Worm (Caenorhabditis elegans) whole organism, L4 larva: Measurements from ENCODE around the gene grd-6.

Experiments
- D1046.2 ChIP-seq: fragments of 200-800 bp; sonication (Bioruptor generic); IDR thresholded peaks from 2 replicates; pipeline ENCODE4 v1.3.6; 2022; ENCODE audit warnings: missing genetic modification characterization, missing compliant biosample characterization
- F10B5.3 ChIP-seq: sonication (generic microtip); optimal IDR thresholded peaks from 2 replicates; lab custom pipeline; 2016; ENCODE audit warnings: mild to moderate bottlenecking, missing genetic modification characterization, missing compliant biosample characterization
- F26F4.8 ChIP-seq: fragments of 200-800 bp; sonication (Bioruptor generic); conservative IDR thresholded peaks from 2 replicates; pipeline ENCODE4 v1.3.6; 2022; ENCODE audit warnings: missing genetic modification characterization, missing compliant biosample characterization
- F49E8.2 ChIP-seq: sonication (generic microtip); optimal IDR thresholded peaks from 2 replicates; lab custom pipeline; 2016; ENCODE audit warnings: missing compliant biosample characterization, mild to moderate bottlenecking, missing genetic modification characterization, borderline replicate concordance
- Y105C5A.15 ChIP-seq: fragments of 200-800 bp; sonication (Bioruptor generic); IDR thresholded peaks from 2 replicates; pipeline ENCODE4 v1.3.6; 2022; ENCODE audit warnings: missing genetic modification characterization, missing compliant biosample characterization
- Y75B8A.6 ChIP-seq: fragments of 200-800 bp; sonication (Bioruptor generic); IDR thresholded peaks from 2 replicates; pipeline ENCODE4 v1.3.6; 2022; ENCODE audit warnings: missing genetic modification reagents, missing genetic modification characterization, missing compliant biosample characterization
- aly-2 ChIP-seq: sonication (generic microtip); optimal IDR thresholded peaks from 2 replicates; lab custom pipeline; 2018; ENCODE audit warnings: missing biosample characterization, missing genetic modification characterization
- arid-1 ChIP-seq: fragments of 200-800 bp; sonication (Bioruptor generic); conservative IDR thresholded peaks from 2 replicates; pipeline ENCODE4 v1.3.6; 2022; ENCODE audit warnings: missing genetic modification reagents, missing genetic modification characterization, missing compliant biosample characterization
- attf-4 ChIP-seq: sonication (generic microtip); optimal IDR thresholded peaks from 3 replicates; lab custom pipeline; 2017; ENCODE audit warnings: missing biosample characterization, missing genetic modification characterization
- ceh-28 ChIP-seq: fragments of 150-350 bp; optimal IDR thresholded peaks from 2 replicates; lab custom pipeline; 2014; ENCODE audit warnings: missing biosample characterization, missing genetic modification reagents, missing genetic modification characterization
- ceh-32 ChIP-seq: sonication (generic microtip); optimal IDR thresholded peaks from 2 replicates; lab custom pipeline; 2016; ENCODE audit warnings: mild to moderate bottlenecking, missing genetic modification characterization, missing compliant biosample characterization; ENCODE audit not compliant: poor library complexity
- ceh-44 ChIP-seq: fragments of 200-800 bp; sonication (Bioruptor generic); IDR thresholded peaks from 2 replicates; pipeline ENCODE4 v1.3.6; 2022; ENCODE audit warnings: missing genetic modification reagents, missing genetic modification characterization, missing compliant biosample characterization
- ces-1 ChIP-seq: fragments of 150-350 bp; sonication (generic microtip); optimal IDR thresholded peaks from 4 replicates; lab custom pipeline; 2014; ENCODE audit warnings: missing biosample characterization, missing genetic modification reagents, missing genetic modification characterization
- ctbp-1 ChIP-seq: fragments of 200-800 bp; sonication (Bioruptor generic); IDR thresholded peaks from 2 replicates; pipeline ENCODE4 v1.3.6; 2022; ENCODE audit warnings: missing genetic modification reagents, missing genetic modification characterization, missing compliant biosample characterization
- daf-16 ChIP-seq, 3 experiments: sonication (generic microtip); optimal IDR thresholded peaks; 2 replicates each; lab custom pipeline; 2016 to 2017; ENCODE audit warnings: missing genetic modification characterization in 3 of 3, missing genetic modification reagents in 3 of 3, mild to moderate bottlenecking in 2 of 3, missing compliant biosample characterization in 2 of 3, missing biosample characterization in 1 of 3, moderate library complexity in 1 of 3
- daf-8 ChIP-seq: fragments of 200-800 bp; sonication (Bioruptor generic); IDR thresholded peaks from 2 replicates; pipeline ENCODE4 v1.3.6; 2022; ENCODE audit warnings: missing genetic modification characterization, missing compliant biosample characterization
- dmd-8 ChIP-seq: fragments of 200-800 bp; sonication (Bioruptor generic); IDR thresholded peaks from 2 replicates; pipeline ENCODE4 v1.3.6; 2022; ENCODE audit warnings: missing genetic modification characterization, missing compliant biosample characterization
- dve-1 ChIP-seq: sonication (generic microtip); optimal IDR thresholded peaks from 2 replicates; lab custom pipeline; 2017; ENCODE audit warnings: antibody characterized with exemption, mild to moderate bottlenecking, missing genetic modification characterization, missing compliant biosample characterization; ENCODE audit not compliant: insufficient read depth
- egl-43 ChIP-seq: fragments of 200-800 bp; sonication (Bioruptor generic); IDR thresholded peaks from 2 replicates; pipeline ENCODE4 v1.3.6; 2022; ENCODE audit warnings: missing genetic modification reagents, missing genetic modification characterization, missing compliant biosample characterization
- fkh-10 ChIP-seq: fragments of 150-350 bp; optimal IDR thresholded peaks from 2 replicates; lab custom pipeline; 2014; ENCODE audit warnings: missing biosample characterization, missing genetic modification reagents, missing genetic modification characterization
- hlh-11 ChIP-seq: fragments of 200-800 bp; sonication (Bioruptor generic); optimal IDR thresholded peaks from 2 replicates; lab custom pipeline; 2018; ENCODE audit warnings: mild to moderate bottlenecking, missing genetic modification characterization, missing compliant biosample characterization
- hmg-1.1 ChIP-seq: fragments of 200-800 bp; sonication (Bioruptor generic); IDR thresholded peaks from 2 replicates; pipeline ENCODE4 v1.3.6; 2022; ENCODE audit warnings: missing genetic modification reagents, missing genetic modification characterization, missing compliant biosample characterization
- lin-1 ChIP-seq: fragments of 200-800 bp; sonication (Bioruptor generic); IDR thresholded peaks from 2 replicates; pipeline ENCODE4 v1.3.6; 2022; ENCODE audit warnings: missing genetic modification reagents, missing genetic modification characterization, missing compliant biosample characterization
- lin-13 ChIP-seq: fragments of 150-350 bp; optimal IDR thresholded peaks from 2 replicates; lab custom pipeline; 2014; ENCODE audit warnings: missing biosample characterization, missing genetic modification reagents, missing genetic modification characterization
- lin-29 ChIP-seq: fragments of 200-800 bp; sonication (Bioruptor generic); IDR thresholded peaks from 2 replicates; pipeline ENCODE4 v1.3.6; 2022; ENCODE audit warnings: missing genetic modification reagents, missing genetic modification characterization, missing compliant biosample characterization
- lin-38 ChIP-seq: fragments of 200-800 bp; sonication (Bioruptor generic); IDR thresholded peaks from 2 replicates; pipeline ENCODE4 v1.3.6; 2022; ENCODE audit warnings: missing genetic modification reagents, missing genetic modification characterization, missing compliant biosample characterization
- lin-39 ChIP-seq: fragments of 150-350 bp; optimal IDR thresholded peaks from 2 replicates; lab custom pipeline; 2014; ENCODE audit warnings: missing biosample characterization, missing genetic modification reagents, missing genetic modification characterization
- lir-3 ChIP-seq: sonication (generic microtip); optimal IDR thresholded peaks from 2 replicates; lab custom pipeline; 2016; ENCODE audit warnings: mild to moderate bottlenecking, missing genetic modification characterization, missing compliant biosample characterization
- mdl-1 ChIP-seq, 2 experiments: fragments of 150-350 bp in 1 of 2; sonication (generic microtip) in 1 of 2; optimal IDR thresholded peaks; 2 replicates each; lab custom pipeline; 2014 to 2017; ENCODE audit warnings: missing biosample characterization in 2 of 2, missing genetic modification characterization in 2 of 2
- mep-1 ChIP-seq: fragments of 150-350 bp; sonication (generic microtip); optimal IDR thresholded peaks from 3 replicates; lab custom pipeline; 2014; ENCODE audit warnings: missing biosample characterization, missing genetic modification characterization
- mes-2 ChIP-seq: sonication (generic microtip); optimal IDR thresholded peaks from 2 replicates; lab custom pipeline; 2016; ENCODE audit warnings: missing genotype, mild to moderate bottlenecking, missing genetic modification characterization, missing compliant biosample characterization; ENCODE audit not compliant: poor library complexity, severe bottlenecking
- mxl-2 ChIP-seq: fragments of 200-800 bp; sonication (Bioruptor generic); conservative IDR thresholded peaks from 2 replicates; pipeline ENCODE4 v1.3.6; 2022; ENCODE audit warnings: missing genetic modification reagents, missing genetic modification characterization, missing compliant biosample characterization
- nhr-102 ChIP-seq: sonication (generic microtip); optimal IDR thresholded peaks from 2 replicates; lab custom pipeline; 2016; ENCODE audit warnings: mild to moderate bottlenecking, missing genetic modification characterization, moderate library complexity, missing compliant biosample characterization
- nhr-11 ChIP-seq: fragments of 150-350 bp; optimal IDR thresholded peaks from 2 replicates; lab custom pipeline; 2014; ENCODE audit warnings: missing biosample characterization, missing genetic modification characterization
- nhr-111 ChIP-seq: fragments of 200-800 bp; sonication (Bioruptor generic); optimal IDR thresholded peaks from 2 replicates; lab custom pipeline; 2018; ENCODE audit warnings: mild to moderate bottlenecking, missing genetic modification characterization, missing compliant biosample characterization
- nhr-237 ChIP-seq: sonication (generic microtip); optimal IDR thresholded peaks from 2 replicates; lab custom pipeline; 2017; ENCODE audit warnings: missing biosample characterization, missing genetic modification characterization
- nhr-25 ChIP-seq: sonication (generic microtip); optimal IDR thresholded peaks from 2 replicates; lab custom pipeline; 2017; ENCODE audit warnings: missing genetic modification characterization, mild to moderate bottlenecking, missing compliant biosample characterization, antibody characterized with exemption, moderate library complexity, borderline replicate concordance; ENCODE audit not compliant: insufficient read depth
- nhr-41 ChIP-seq: fragments of 200-800 bp; sonication (Bioruptor generic); IDR thresholded peaks from 2 replicates; pipeline ENCODE4 v1.3.6; 2022; ENCODE audit warnings: missing genetic modification reagents, missing genetic modification characterization, missing compliant biosample characterization
- nhr-42 ChIP-seq: fragments of 200-800 bp; sonication (Bioruptor generic); IDR thresholded peaks from 2 replicates; pipeline ENCODE4 v1.3.6; 2022; ENCODE audit warnings: missing genetic modification characterization, missing compliant biosample characterization
- nhr-48 ChIP-seq: sonication (generic microtip); optimal IDR thresholded peaks from 2 replicates; lab custom pipeline; 2016; ENCODE audit warnings: mild to moderate bottlenecking, missing genetic modification characterization, missing compliant biosample characterization
- php-3 ChIP-seq: fragments of 200-800 bp; sonication (Bioruptor generic); IDR thresholded peaks from 2 replicates; pipeline ENCODE4 v1.3.6; 2022; ENCODE audit warnings: missing genetic modification reagents, missing genetic modification characterization, missing compliant biosample characterization
- pqm-1 ChIP-seq: sonication (generic microtip); optimal IDR thresholded peaks from 2 replicates; lab custom pipeline; 2017; ENCODE audit warnings: missing biosample characterization, missing genetic modification characterization
- rbr-2 ChIP-seq: sonication (generic microtip); optimal IDR thresholded peaks from 2 replicates; lab custom pipeline; 2016; ENCODE audit warnings: missing genotype, missing genetic modification characterization, missing compliant biosample characterization
- skn-1 ChIP-seq: fragments of 150-350 bp; optimal IDR thresholded peaks from 2 replicates; lab custom pipeline; 2014; ENCODE audit warnings: missing biosample characterization, missing genetic modification characterization
- spr-3 ChIP-seq: fragments of 200-800 bp; sonication (Bioruptor generic); optimal IDR thresholded peaks from 2 replicates; lab custom pipeline; 2018; ENCODE audit warnings: mild to moderate bottlenecking, missing genetic modification characterization, missing compliant biosample characterization
- tag-97 ChIP-seq: fragments of 200-800 bp; sonication (Bioruptor generic); IDR thresholded peaks from 2 replicates; pipeline ENCODE4 v1.3.6; 2022; ENCODE audit warnings: missing genetic modification characterization, missing compliant biosample characterization
- unc-39 ChIP-seq: sonication (generic microtip); optimal IDR thresholded peaks from 2 replicates; lab custom pipeline; 2017; ENCODE audit warnings: missing biosample characterization, missing genetic modification characterization
- zag-1 ChIP-seq: fragments of 150-350 bp; optimal IDR thresholded peaks from 2 replicates; lab custom pipeline; 2014; ENCODE audit warnings: missing biosample characterization, missing genetic modification characterization
- zfp-2 ChIP-seq: sonication (generic microtip); optimal IDR thresholded peaks from 2 replicates; lab custom pipeline; 2016; ENCODE audit warnings: mild to moderate bottlenecking, missing genetic modification characterization, missing compliant biosample characterization
- zip-11 ChIP-seq: fragments of 200-800 bp; sonication (Bioruptor generic); IDR thresholded peaks from 2 replicates; pipeline ENCODE4 v1.3.6; 2022; ENCODE audit warnings: missing genetic modification characterization, missing compliant biosample characterization
- zip-2 ChIP-seq: fragments of 150-350 bp; optimal IDR thresholded peaks from 2 replicates; lab custom pipeline; 2014; ENCODE audit warnings: missing biosample characterization, missing genetic modification characterization
- ztf-11 ChIP-seq: fragments of 150-350 bp; optimal IDR thresholded peaks from 2 replicates; lab custom pipeline; 2014; ENCODE audit warnings: missing biosample characterization, missing genetic modification characterization

Gene grd-6

DNA sequence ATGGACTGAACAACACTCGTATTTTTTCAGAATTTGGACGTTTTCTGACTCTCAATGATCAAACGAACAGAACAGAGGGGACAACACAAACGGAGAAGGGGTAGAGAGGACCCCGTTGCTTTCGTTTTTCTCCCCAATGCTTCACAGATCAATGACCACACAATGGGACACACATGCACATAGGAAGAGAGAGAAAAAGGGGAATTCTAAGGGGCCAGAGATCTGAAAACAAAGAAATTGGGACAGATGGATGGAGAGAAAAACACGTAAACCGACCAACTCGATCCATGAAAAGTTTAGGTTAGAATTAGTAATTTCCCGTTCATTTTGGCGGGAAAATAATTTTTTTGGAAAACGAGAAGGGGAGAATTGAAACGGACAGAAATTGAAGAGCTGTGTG lies 48.8 kb downstream of the grd-6 start:
- TF ChIP-seq lin-39 (tag; lab: Kevin White, UChicago) (no peak), lin-29 (GFP tag; lab: Robert Waterston, UW) (no peak), dve-1 (tag; lab: Kevin White, UChicago) (no peak), egl-43 (GFP tag; lab: Robert Waterston, UW) (no peak), aly-2 (tag; lab: Kevin White, UChicago) (no peak), unc-39 (no peak), Y75B8A.6 (no peak), ztf-11 (tag; lab: Kevin White, UChicago) (no peak), hlh-11 (tag; lab: Kevin White, UChicago) (peak; percentile 32), lin-38 (GFP tag; lab: Robert Waterston, UW) (no peak), zip-2 (tag; lab: Kevin White, UChicago) (no peak), tag-97 (GFP tag; lab: Robert Waterston, UW) (no peak), zfp-2 (tag; lab: Kevin White, UChicago) (no peak), lir-3 (tag; lab: Kevin White, UChicago) (no peak), skn-1 (tag; lab: Kevin White, UChicago) (no peak), nhr-48 (tag; lab: Kevin White, UChicago) (no peak), nhr-41 (no peak), pqm-1 (no peak), ctbp-1 (no peak), Y105C5A.15 (GFP tag; lab: Robert Waterston, UW) (no peak), zag-1 (tag; lab: Kevin White, UChicago) (no peak), nhr-111 (GFP tag; lab: Kevin White, UChicago) (no peak), ceh-28 (tag; lab: Kevin White, UChicago) (no peak), daf-16 (GFP tag; optimal IDR thresholded peaks at IDR 0.05; lab: Kevin White, UChicago) (peak in 1 of 2 experiments; percentile 6), daf-16 (tag; optimal IDR thresholded peaks at IDR 0.05; lab: Kevin White, UChicago) (no peak), mdl-1 (tag; optimal IDR thresholded peaks at IDR 0.05; lab: Kevin White, UChicago) (peak in 1 of 2 experiments; percentile 6), nhr-25 (tag; lab: Kevin White, UChicago) (no peak), nhr-237 (tag; lab: Kevin White, UChicago) (no peak), F49E8.2 (no peak), spr-3 (GFP tag; lab: Kevin White, UChicago) (no peak), ceh-32 (tag; lab: Kevin White, UChicago) (no peak), mxl-2 (GFP tag; lab: Robert Waterston, UW) (no peak), nhr-42 (GFP tag; lab: Robert Waterston, UW) (no peak), mep-1 (tag; lab: Kevin White, UChicago) (no peak), fkh-10 (GFP tag; lab: Kevin White, UChicago) (peak; percentile 29), ceh-44 (no peak), mes-2 (tag; lab: Kevin White, UChicago) (no peak), lin-13 (GFP tag; lab: Kevin White, UChicago) (no peak), lin-1 (GFP tag; lab: Robert Waterston, UW) (no peak), nhr-102 (tag; lab: Kevin White, UChicago) (no peak), daf-8 (GFP tag; lab: Robert Waterston, UW) (no peak), D1046.2 (no peak), zip-11 (GFP tag; lab: Robert Waterston, UW) (no peak), F10B5.3 (tag; lab: Kevin White, UChicago) (no peak), ces-1 (no peak), F26F4.8 (GFP tag; lab: Robert Waterston, UW) (no peak), nhr-11 (no peak), attf-4 (tag; lab: Kevin White, UChicago) (no peak), php-3 (GFP tag; lab: Robert Waterston, UW) (no peak), hmg-1.1 (peak; percentile 41; the same call in 1 of the 2 replicates), dmd-8 (GFP tag; lab: Robert Waterston, UW) (no peak), rbr-2 (tag; lab: Kevin White, UChicago) (no peak), arid-1 (no peak)
